Fruit fly (Drosophila melanogaster) whole organism, prepupa: ENCODE results near the gene toe.
A peak's percentile ranks its signal among the peaks of the same experiment; 100 is the strongest.

Source experiments
- CG10631 ChIP-seq: fragments of 200-800 bp; sonication (Bioruptor generic); optimal IDR thresholded peaks from 2 replicates; lab custom pipeline; 2016; ENCODE audit warnings: missing biosample characterization, missing genetic modification characterization
- CG10669 ChIP-seq: fragments of 200-800 bp; sonication (Bioruptor generic); optimal IDR thresholded peaks from 3 replicates; lab custom pipeline; 2018; ENCODE audit warnings: missing biosample characterization, mild to moderate bottlenecking, missing genetic modification characterization, moderate library complexity
- CG11294 ChIP-seq: fragments of 200-800 bp; sonication (Bioruptor generic); IDR thresholded peaks from 2 replicates; pipeline ENCODE4 v1.3.6; 2022; ENCODE audit warnings: missing biosample characterization, missing genetic modification characterization
- CG11762 ChIP-seq: fragments of 200-800 bp; sonication (Bioruptor generic); optimal IDR thresholded peaks from 3 replicates; lab custom pipeline; 2016; ENCODE audit warnings: missing biosample characterization, missing genetic modification characterization; ENCODE audit not compliant: insufficient read depth
- CG11902 ChIP-seq: fragments of 200-800 bp; sonication (Bioruptor generic); optimal IDR thresholded peaks from 3 replicates; lab custom pipeline; 2016; ENCODE audit warnings: missing biosample characterization, missing genetic modification characterization
- CG15336 ChIP-seq: fragments of 200-800 bp; sonication (Bioruptor generic); IDR thresholded peaks from 2 replicates; pipeline ENCODE4 v1.3.6; 2022; ENCODE audit warnings: missing biosample characterization, missing genetic modification characterization
- CG1621 ChIP-seq: fragments of 200-800 bp; sonication (Bioruptor generic); optimal IDR thresholded peaks from 3 replicates; lab custom pipeline; 2018; ENCODE audit warnings: missing biosample characterization, mild to moderate bottlenecking, missing genetic modification characterization
- CG16779 ChIP-seq: fragments of 200-800 bp; sonication (Bioruptor generic); optimal IDR thresholded peaks from 3 replicates; lab custom pipeline; 2017; ENCODE audit warnings: missing biosample characterization, mild to moderate bottlenecking, missing genetic modification characterization
- CG3032 ChIP-seq: fragments of 200-800 bp; optimal IDR thresholded peaks from 2 replicates; lab custom pipeline; 2019; ENCODE audit warnings: missing biosample characterization, mild to moderate bottlenecking, missing genetic modification characterization, moderate library complexity
- CG31627 ChIP-seq: fragments of 200-800 bp; sonication (Bioruptor generic); optimal IDR thresholded peaks from 3 replicates; lab custom pipeline; 2016; ENCODE audit warnings: missing biosample characterization, missing genetic modification characterization
- CG34406 ChIP-seq: fragments of 200-800 bp; sonication (Bioruptor generic); optimal IDR thresholded peaks from 3 replicates; lab custom pipeline; 2016; ENCODE audit warnings: missing biosample characterization, missing genetic modification characterization
- CG3919 ChIP-seq: fragments of 200-800 bp; sonication (Bioruptor generic); optimal IDR thresholded peaks from 3 replicates; lab custom pipeline; 2016; ENCODE audit warnings: missing biosample characterization, missing genetic modification characterization
- CG6163 ChIP-seq: fragments of 200-800 bp; sonication (Bioruptor generic); IDR thresholded peaks from 3 replicates; pipeline ENCODE4 v1.3.6; 2022; ENCODE audit warnings: missing biosample characterization, missing genetic modification characterization
- CG6276 ChIP-seq: fragments of 200-800 bp; sonication (Bioruptor generic); optimal IDR thresholded peaks from 2 replicates; lab custom pipeline; 2017; ENCODE audit warnings: missing biosample characterization, mild to moderate bottlenecking, missing genetic modification characterization
- CG6792 ChIP-seq: fragments of 200-800 bp; sonication (Bioruptor generic); optimal IDR thresholded peaks from 3 replicates; lab custom pipeline; 2016; ENCODE audit warnings: missing biosample characterization, missing genetic modification characterization
- CG6854 ChIP-seq: fragments of 200-800 bp; sonication (Bioruptor generic); optimal IDR thresholded peaks from 2 replicates; lab custom pipeline; 2017; ENCODE audit warnings: missing biosample characterization, mild to moderate bottlenecking, missing genetic modification characterization
- CG7368 ChIP-seq: fragments of 200-800 bp; sonication (Bioruptor generic); optimal IDR thresholded peaks from 3 replicates; lab custom pipeline; 2016; ENCODE audit warnings: missing biosample characterization, missing genetic modification characterization
- CG9139 ChIP-seq: fragments of 200-800 bp; sonication (Bioruptor generic); optimal IDR thresholded peaks from 3 replicates; lab custom pipeline; 2017; ENCODE audit warnings: missing biosample characterization, mild to moderate bottlenecking, missing genetic modification characterization
- Eip78C ChIP-seq: fragments of 200-800 bp; sonication (Bioruptor generic); peaks from one replicate; lab custom pipeline; 2016; ENCODE audit warnings: missing biosample characterization, missing genetic modification characterization
- Eip93F ChIP-seq: fragments of 200-800 bp; sonication (Bioruptor generic); optimal IDR thresholded peaks from 2 replicates; lab custom pipeline; 2016; ENCODE audit warnings: missing biosample characterization, mild to moderate bottlenecking, missing genetic modification characterization
- Ets21C ChIP-seq: fragments of 200-800 bp; sonication (Bioruptor generic); optimal IDR thresholded peaks from 3 replicates; lab custom pipeline; 2016; ENCODE audit warnings: missing biosample characterization, missing genetic modification characterization
- Gug ChIP-seq: fragments of 200-800 bp; sonication (Bioruptor generic); IDR thresholded peaks from 2 replicates; pipeline ENCODE4 v1.3.6; 2022; ENCODE audit warnings: missing biosample characterization, missing genetic modification characterization
- Hr38 ChIP-seq: sonication (Bioruptor generic); optimal IDR thresholded peaks from 2 replicates; lab custom pipeline; 2016; ENCODE audit warnings: missing biosample characterization, missing genetic modification characterization
- Hr39 ChIP-seq: fragments of 200-800 bp; sonication (Bioruptor generic); optimal IDR thresholded peaks from 2 replicates; lab custom pipeline; 2016; ENCODE audit warnings: missing biosample characterization, missing genetic modification characterization
- Hr4 ChIP-seq: fragments of 200-800 bp; sonication (Bioruptor generic); optimal IDR thresholded peaks from 3 replicates; lab custom pipeline; 2016; ENCODE audit warnings: missing biosample characterization, missing genetic modification characterization
- Lpt ChIP-seq: fragments of 200-800 bp; sonication (Bioruptor generic); optimal IDR thresholded peaks from 3 replicates; lab custom pipeline; 2016; ENCODE audit warnings: missing biosample characterization, missing genetic modification characterization
- Smox ChIP-seq: fragments of 200-800 bp; sonication (Bioruptor generic); optimal IDR thresholded peaks from 3 replicates; lab custom pipeline; 2016; ENCODE audit warnings: missing biosample characterization, missing genetic modification characterization
- Sox102F ChIP-seq: fragments of 200-800 bp; sonication (Bioruptor generic); optimal IDR thresholded peaks from 2 replicates; lab custom pipeline; 2016; ENCODE audit warnings: missing biosample characterization, mild to moderate bottlenecking, missing genetic modification characterization
- cyc ChIP-seq: fragments of 200-800 bp; sonication (Bioruptor generic); optimal IDR thresholded peaks from 3 replicates; lab custom pipeline; 2016; ENCODE audit warnings: missing biosample characterization, missing genetic modification characterization
- dsx ChIP-seq: fragments of 200-800 bp; optimal IDR thresholded peaks from 3 replicates; lab custom pipeline; 2019; ENCODE audit warnings: missing biosample characterization, mild to moderate bottlenecking, missing genetic modification characterization, moderate library complexity; ENCODE audit not compliant: poor library complexity, severe bottlenecking
- esn ChIP-seq: fragments of 200-800 bp; sonication (Bioruptor generic); optimal IDR thresholded peaks from 2 replicates; lab custom pipeline; 2016; ENCODE audit warnings: missing biosample characterization, mild to moderate bottlenecking, missing genetic modification characterization, moderate library complexity
- fd59A ChIP-seq: fragments of 200-800 bp; sonication (Bioruptor generic); optimal IDR thresholded peaks from 2 replicates; lab custom pipeline; 2017; ENCODE audit warnings: missing biosample characterization, mild to moderate bottlenecking, missing genetic modification characterization, missing genetic modification reagents
- fkh ChIP-seq: fragments of 200-800 bp; sonication (Bioruptor generic); optimal IDR thresholded peaks from 3 replicates; lab custom pipeline; 2017; ENCODE audit warnings: missing biosample characterization, mild to moderate bottlenecking, missing genetic modification characterization, moderate library complexity
- lz ChIP-seq: fragments of 200-800 bp; sonication (Bioruptor generic); optimal IDR thresholded peaks from 3 replicates; lab custom pipeline; 2016; ENCODE audit warnings: missing biosample characterization, missing genetic modification characterization
- pdm3 ChIP-seq: fragments of 200-800 bp; sonication (Bioruptor generic); optimal IDR thresholded peaks from 3 replicates; lab custom pipeline; 2016; ENCODE audit warnings: missing biosample characterization, missing genetic modification characterization
- salr ChIP-seq, 2 experiments: fragments of 200-800 bp; sonication (Bioruptor generic); optimal IDR thresholded peaks; 3 replicates each; lab custom pipeline; 2016 to 2018; ENCODE audit warnings: missing biosample characterization in 2 of 2, missing genetic modification characterization in 2 of 2, mild to moderate bottlenecking in 1 of 2
- ss ChIP-seq, 2 experiments: fragments of 200-800 bp; sonication (Bioruptor generic); optimal IDR thresholded peaks; 2 replicates in 1 of 2; 3 replicates in 1 of 2; lab custom pipeline; 2017 to 2018; ENCODE audit warnings: mild to moderate bottlenecking in 2 of 2, missing biosample characterization in 2 of 2, missing genetic modification characterization in 2 of 2, moderate library complexity in 1 of 2
- svp ChIP-seq: fragments of 200-800 bp; sonication (Bioruptor generic); peaks from one replicate; lab custom pipeline; 2016; ENCODE audit warnings: missing biosample characterization, missing genetic modification characterization
- topi ChIP-seq: fragments of 200-800 bp; sonication (Bioruptor generic); optimal IDR thresholded peaks from 3 replicates; lab custom pipeline; 2016; ENCODE audit warnings: missing biosample characterization, missing genetic modification characterization
- vri ChIP-seq: fragments of 200-800 bp; sonication (Bioruptor generic); optimal IDR thresholded peaks from 3 replicates; lab custom pipeline; 2016; ENCODE audit warnings: missing biosample characterization, mild to moderate bottlenecking, missing genetic modification characterization

Gene toe

dm6 chr3L:12442593-12442992 lies 10.1 kb upstream of the toe start (continued):
- TF ChIP-seq CG1621 (tag; lab: Kevin White, UChicago) (peak; percentile 28), Eip93F (GFP tag; lab: Kevin White, UChicago) (no peak), CG16779 (tag; lab: Kevin White, UChicago) (peak; percentile 5), CG10669 (GFP tag; lab: Kevin White, UChicago) (peak; percentile 75), cyc (peak; percentile 62), Hr38 (GFP tag; lab: Kevin White, UChicago) (no peak), CG34406 (GFP tag; lab: Kevin White, UChicago) (peak; percentile 73), dsx (peak; percentile 87), pdm3 (GFP tag; lab: Kevin White, UChicago) (peak; percentile 78), CG3919 (GFP tag; lab: Kevin White, UChicago) (peak; percentile 74), fd59A (GFP tag; lab: Kevin White, UChicago) (peak; percentile 63), salr (GFP tag; optimal IDR thresholded peaks at IDR 0.05; lab: Kevin White, UChicago) (peak; percentile 55 to 59), Gug (GFP tag; lab: Robert Waterston, UW) (no peak)
- TF ChIP-seq, all 60 proteins: peak for 51

DNA sequence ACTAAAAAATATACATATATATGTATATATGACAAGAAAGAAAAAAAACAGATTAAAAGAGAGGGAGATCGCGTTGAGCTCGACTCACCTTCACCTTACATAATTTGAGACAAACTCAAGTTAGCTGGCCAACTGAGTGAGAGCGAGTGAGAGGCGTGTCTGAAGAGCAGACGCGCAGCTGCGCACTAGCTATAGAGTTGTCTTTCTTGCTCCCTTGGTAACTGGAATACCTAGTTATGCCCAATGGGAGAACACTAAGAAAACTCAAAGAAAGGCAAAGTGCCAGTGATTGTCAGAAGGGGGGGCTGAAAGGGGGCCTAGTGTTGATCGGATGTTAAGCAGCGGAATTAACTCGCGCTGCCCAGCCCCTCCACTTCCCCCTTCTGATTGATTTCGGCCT lies 2.0 kb upstream of the toe start:
- TF ChIP-seq vri = peak; percentile 76
- TF ChIP-seq fkh (GFP tag; lab: Kevin White, UChicago) = peak; percentile 60
- no peak for TF ChIP-seq Sox102F (GFP tag; lab: Kevin White, UChicago)

DNA sequence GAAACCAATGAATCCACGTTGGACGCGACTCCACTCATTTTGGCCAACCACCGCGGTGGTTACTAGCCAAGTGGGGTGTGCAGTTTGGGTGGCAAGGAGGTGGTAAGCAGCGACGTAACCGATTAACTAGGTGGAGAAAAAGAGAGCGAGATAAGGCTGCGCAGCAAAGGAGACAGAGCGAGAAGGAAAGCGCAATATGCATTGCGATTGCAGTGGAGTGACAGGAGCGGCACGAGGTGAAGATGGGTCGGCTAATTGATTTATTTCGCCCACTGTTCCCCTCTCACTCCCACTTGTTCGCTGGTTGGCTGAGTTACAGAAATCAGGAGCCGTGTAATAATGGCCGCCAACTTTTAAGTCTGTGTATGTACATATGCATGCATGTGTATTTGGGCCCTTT lies 1.2 kb upstream of the toe start:
- TF ChIP-seq CG7368 (GFP tag; lab: Kevin White, UChicago) = peak; percentile 40
- TF ChIP-seq CG11294 = no peak
- TF ChIP-seq svp = peak; percentile 53
- no peak for TF ChIP-seq CG6276 (GFP tag; lab: Kevin White, UChicago)

- TF ChIP-seq CG10669 (GFP tag; lab: Kevin White, UChicago) = peak; percentile 41
- peak; percentile 22 for TF ChIP-seq CG6792 (GFP tag; lab: Kevin White, UChicago)
- peak; percentile 13 for TF ChIP-seq CG10631 (GFP tag; lab: Kevin White, UChicago)
- peak; percentile 5 for TF ChIP-seq CG3032 (tag; lab: Kevin White, UChicago)
- TF ChIP-seq Ets21C (GFP tag; lab: Kevin White, UChicago) = no peak
- TF ChIP-seq topi (GFP tag; lab: Kevin White, UChicago) = peak; percentile 44
- peak; percentile 64 for TF ChIP-seq cyc
- TF ChIP-seq CG31627 = peak; percentile 9
- TF ChIP-seq CG6276 (GFP tag; lab: Kevin White, UChicago) = no peak
- TF ChIP-seq Hr39 (GFP tag; lab: Kevin White, UChicago) = peak; percentile 8
- TF ChIP-seq CG34406 (GFP tag; lab: Kevin White, UChicago) = no peak
- peak; percentile 28 for TF ChIP-seq lz (GFP tag; lab: Kevin White, UChicago)
- TF ChIP-seq ss (GFP tag; optimal IDR thresholded peaks at IDR 0.05; lab: Kevin White, UChicago) = peak in 1 of 2 experiments; percentile 28
- peak; percentile 40 for TF ChIP-seq CG3919 (GFP tag; lab: Kevin White, UChicago)
- peak; percentile 33 for TF ChIP-seq esn (GFP tag; lab: Kevin White, UChicago)
- peak; percentile 25 for TF ChIP-seq dsx
- TF ChIP-seq vri = no peak
- 0 out of 3 replicates have a peak, but pooled peaks have one; percentile 38 for TF ChIP-seq CG6163
- TF ChIP-seq Eip78C = peak; percentile 80
- TF ChIP-seq CG9139 (GFP tag; lab: Kevin White, UChicago) = peak; percentile 16
- TF ChIP-seq CG11902 (GFP tag; lab: Kevin White, UChicago) = no peak
- TF ChIP-seq, all 60 proteins: peak for 16
Observed at dm6 chr3L:12420437-12420836, 12.0 kb downstream of the toe start.

dm6 chr3L:12417341-12417740 lies 15.1 kb downstream of the toe start, which contains the start of gene ArfGAP1:
ArfGAP1 (minus strand) TSS chr3L:12417580.
- TF ChIP-seq Lpt (GFP tag; lab: Kevin White, UChicago) (no peak), CG11902 (GFP tag; lab: Kevin White, UChicago) (no peak), CG6854 (no peak), Hr4 (GFP tag; lab: Kevin White, UChicago) (no peak), dsx (no peak), Eip93F (GFP tag; lab: Kevin White, UChicago) (no peak), esn (GFP tag; lab: Kevin White, UChicago) (peak; percentile 27), Smox (GFP tag; lab: Kevin White, UChicago) (no peak), CG15336 (GFP tag; lab: Robert Waterston, UW) (no peak), CG34406 (GFP tag; lab: Kevin White, UChicago) (no peak), CG11762 (GFP tag; lab: Kevin White, UChicago) (no peak), Eip78C (peak; percentile 71)
